Worm (Caenorhabditis elegans): Measurements from ENCODE around the gene F58F9.1.

DNA sequence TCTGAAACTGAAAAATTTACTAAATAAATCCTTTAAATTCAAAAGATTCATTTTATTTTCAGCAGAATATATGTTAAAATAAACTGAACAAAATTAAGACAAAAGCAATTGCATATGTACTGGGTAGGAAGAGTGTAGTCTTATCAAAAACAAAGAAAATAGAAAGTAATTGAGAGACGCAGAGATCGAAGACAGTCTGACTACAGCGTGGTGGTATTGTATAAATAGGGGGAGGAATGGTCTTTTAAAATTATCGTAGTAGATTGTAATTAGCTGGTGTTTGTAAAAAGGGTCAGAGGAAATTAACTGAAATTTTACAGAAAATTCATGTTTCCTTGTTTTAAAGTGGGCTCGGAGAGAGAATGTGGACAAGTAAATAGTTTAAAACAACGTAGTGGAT, 1.2 kb upstream of the F58F9.1 start, which contains the start of gene acox-3:
- no peak for TF ChIP-seq pes-1 (GFP tag; IDR thresholded peaks at IDR 0.05)
- no peak for TF ChIP-seq B0310.2 (tag; optimal IDR thresholded peaks at IDR 0.05)
- no peak for TF ChIP-seq flt-1 (GFP tag; IDR thresholded peaks at IDR 0.05)

Data from whole organism, early embryonic.